Worm (Caenorhabditis elegans) whole organism, late embryonic: Measurements from ENCODE around the gene F21C10.13.

Experiments used
- C08G9.2 ChIP-seq: sonication (generic microtip); optimal IDR thresholded peaks from 2 replicates; lab custom pipeline; 2016; ENCODE audit warnings: mild to moderate bottlenecking, missing genetic modification characterization, moderate library complexity, missing compliant biosample characterization
- C38D4.7 ChIP-seq: fragments of 200-800 bp; sonication (Bioruptor generic); optimal IDR thresholded peaks from 2 replicates; lab custom pipeline; 2018; ENCODE audit warnings: mild to moderate bottlenecking, missing genetic modification characterization, moderate library complexity, missing compliant biosample characterization
- F13H6.1 ChIP-seq: sonication (generic microtip); optimal IDR thresholded peaks from 2 replicates; lab custom pipeline; 2016; ENCODE audit warnings: missing genetic modification characterization, missing compliant biosample characterization
- Y22D7AL.16 ChIP-seq: sonication (generic microtip); optimal IDR thresholded peaks from 2 replicates; lab custom pipeline; 2016; ENCODE audit warnings: missing genetic modification characterization, missing compliant biosample characterization
- ceh-14 ChIP-seq: sonication (generic microtip); optimal IDR thresholded peaks from 2 replicates; lab custom pipeline; 2016; ENCODE audit warnings: missing genotype, missing genetic modification characterization, missing compliant biosample characterization
- ceh-18 ChIP-seq: sonication (generic microtip); optimal IDR thresholded peaks from 2 replicates; lab custom pipeline; 2016; ENCODE audit warnings: missing genetic modification characterization, missing compliant biosample characterization
- ceh-19 ChIP-seq: fragments of 200-800 bp; sonication (Bioruptor generic); optimal IDR thresholded peaks from 2 replicates; lab custom pipeline; 2018; ENCODE audit warnings: mild to moderate bottlenecking, missing genetic modification characterization, missing compliant biosample characterization
- ceh-24 ChIP-seq: sonication (generic microtip); optimal IDR thresholded peaks from 2 replicates; lab custom pipeline; 2016; ENCODE audit warnings: mild to moderate bottlenecking, missing genetic modification characterization, missing compliant biosample characterization
- ceh-30 ChIP-seq: fragments of 150-350 bp; optimal IDR thresholded peaks from 2 replicates; lab custom pipeline; 2014; ENCODE audit warnings: missing biosample characterization, missing genetic modification characterization
- ceh-31 ChIP-seq: sonication (generic microtip); optimal IDR thresholded peaks from 2 replicates; lab custom pipeline; 2016; ENCODE audit warnings: missing genetic modification characterization, missing compliant biosample characterization
- ceh-34 ChIP-seq: sonication (generic microtip); optimal IDR thresholded peaks from 2 replicates; lab custom pipeline; 2016; ENCODE audit warnings: mild to moderate bottlenecking, missing genetic modification characterization, missing compliant biosample characterization
- ceh-6 ChIP-seq: fragments of 200-800 bp; sonication (Bioruptor generic); optimal IDR thresholded peaks from 2 replicates; lab custom pipeline; 2018; ENCODE audit warnings: mild to moderate bottlenecking, missing genetic modification characterization, missing compliant biosample characterization
- che-1 ChIP-seq: sonication (generic microtip); optimal IDR thresholded peaks from 2 replicates; lab custom pipeline; 2016; ENCODE audit warnings: mild to moderate bottlenecking, missing genetic modification characterization, missing compliant biosample characterization
- elt-2 ChIP-seq: sonication (generic microtip); optimal IDR thresholded peaks from 2 replicates; lab custom pipeline; 2016; ENCODE audit warnings: missing genetic modification reagents, missing genetic modification characterization, missing compliant biosample characterization
- ets-4 ChIP-seq: sonication (generic microtip); optimal IDR thresholded peaks from 2 replicates; lab custom pipeline; 2016; ENCODE audit warnings: missing genetic modification characterization, missing compliant biosample characterization
- fkh-6 ChIP-seq: sonication (generic microtip); optimal IDR thresholded peaks from 2 replicates; lab custom pipeline; 2016; ENCODE audit warnings: missing genetic modification characterization, missing compliant biosample characterization
- hlh-15 ChIP-seq: sonication (generic microtip); optimal IDR thresholded peaks from 2 replicates; lab custom pipeline; 2016; ENCODE audit warnings: missing genetic modification characterization, missing compliant biosample characterization
- hlh-6 ChIP-seq: sonication (generic microtip); optimal IDR thresholded peaks from 2 replicates; lab custom pipeline; 2016; ENCODE audit warnings: missing genotype, missing genetic modification characterization, missing compliant biosample characterization
- hlh-8 ChIP-seq: sonication (generic microtip); optimal IDR thresholded peaks from 2 replicates; lab custom pipeline; 2016; ENCODE audit warnings: missing genotype, missing genetic modification characterization, missing compliant biosample characterization
- lin-11 ChIP-seq: fragments of 200-800 bp; sonication (Bioruptor generic); optimal IDR thresholded peaks from 2 replicates; lab custom pipeline; 2018; ENCODE audit warnings: mild to moderate bottlenecking, missing genetic modification characterization, missing compliant biosample characterization
- nhr-11 ChIP-seq: fragments of 150-350 bp; optimal IDR thresholded peaks from 2 replicates; lab custom pipeline; 2014; ENCODE audit warnings: missing biosample characterization, missing genetic modification characterization
- nhr-232 ChIP-seq: sonication (generic microtip); optimal IDR thresholded peaks from 2 replicates; lab custom pipeline; 2016; ENCODE audit warnings: missing genetic modification characterization, missing compliant biosample characterization
- npax-4 ChIP-seq: sonication (generic microtip); optimal IDR thresholded peaks from 2 replicates; lab custom pipeline; 2016; ENCODE audit warnings: missing genetic modification characterization, missing compliant biosample characterization
- odd-2 ChIP-seq: sonication (generic microtip); optimal IDR thresholded peaks from 2 replicates; lab custom pipeline; 2017; ENCODE audit warnings: antibody characterized with exemption, mild to moderate bottlenecking, missing genetic modification characterization, missing compliant biosample characterization
- pax-1 ChIP-seq: fragments of 150-350 bp; optimal IDR thresholded peaks from 2 replicates; lab custom pipeline; 2014; ENCODE audit warnings: missing biosample characterization, missing genetic modification characterization
- pha-4 ChIP-seq: fragments of 150-350 bp; optimal IDR thresholded peaks from 2 replicates; lab custom pipeline; 2018; ENCODE audit warnings: missing biosample characterization, missing genetic modification reagents, missing genetic modification characterization
- pqm-1 ChIP-seq: sonication (generic microtip); optimal IDR thresholded peaks from 2 replicates; lab custom pipeline; 2016; ENCODE audit warnings: missing genetic modification characterization, missing compliant biosample characterization
- ref-2 ChIP-seq: sonication (generic microtip); optimal IDR thresholded peaks from 2 replicates; lab custom pipeline; 2016; ENCODE audit warnings: missing genetic modification characterization, missing compliant biosample characterization
- sdc-2 ChIP-seq: sonication (generic microtip); optimal IDR thresholded peaks from 2 replicates; lab custom pipeline; 2016; ENCODE audit warnings: missing genotype, missing genetic modification characterization, missing compliant biosample characterization
- sox-2 ChIP-seq: fragments of 200-800 bp; sonication (Bioruptor generic); IDR thresholded peaks from 2 replicates; pipeline ENCODE4 v1.3.6; 2022; ENCODE audit warnings: missing genetic modification reagents, missing genetic modification characterization, missing compliant biosample characterization
- sox-4 ChIP-seq: sonication (generic microtip); optimal IDR thresholded peaks from 2 replicates; lab custom pipeline; 2017; ENCODE audit warnings: mild to moderate bottlenecking, missing genetic modification characterization, inconsistent platforms, missing compliant biosample characterization
- syd-9 ChIP-seq: sonication (generic microtip); optimal IDR thresholded peaks from 2 replicates; lab custom pipeline; 2016; ENCODE audit warnings: mild to moderate bottlenecking, missing genetic modification characterization, moderate library complexity, missing compliant biosample characterization
- ttx-3 ChIP-seq: sonication (generic microtip); optimal IDR thresholded peaks from 2 replicates; lab custom pipeline; 2016; ENCODE audit warnings: missing genetic modification reagents, missing genetic modification characterization, missing compliant biosample characterization
- unc-55 ChIP-seq: sonication (generic microtip); optimal IDR thresholded peaks from 2 replicates; lab custom pipeline; 2017; ENCODE audit warnings: missing biosample characterization, missing genetic modification reagents, missing genetic modification characterization

Gene F21C10.13

DNA sequence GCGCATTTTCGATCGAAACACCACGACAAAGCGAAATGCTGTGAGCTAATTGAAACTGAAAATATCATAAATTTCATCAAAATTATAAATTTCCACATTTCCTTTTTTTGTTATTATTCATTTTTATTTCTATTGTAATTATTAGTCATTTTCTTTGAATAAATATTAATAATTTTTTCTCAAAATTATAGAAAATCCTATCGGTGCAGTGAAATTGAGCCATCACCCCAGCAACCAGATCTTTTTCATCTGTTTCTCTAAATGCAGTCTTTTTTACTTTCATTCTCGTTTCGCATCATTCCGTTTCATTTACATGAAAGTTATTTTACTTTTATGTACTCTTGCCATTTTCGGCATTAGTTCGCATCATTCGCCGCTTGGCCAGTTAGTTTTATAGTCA lies at the start of gene F21C10.13:
Gene F21C10.13, plus strand, starts transcription at position 301 of the 400 bp plus-strand sequence.
- TF ChIP-seq C38D4.7: no peak
- no peak for TF ChIP-seq ceh-31
- TF ChIP-seq ceh-6 (GFP tag; lab: Kevin White, UChicago): no peak
- TF ChIP-seq elt-2: no peak
- no peak for TF ChIP-seq nhr-11 (tag; lab: Kevin White, UChicago)
- no peak for TF ChIP-seq F13H6.1
- no peak for TF ChIP-seq hlh-8 (tag; lab: Kevin White, UChicago)
- TF ChIP-seq pax-1 (tag; lab: Kevin White, UChicago): no peak
- no peak for TF ChIP-seq ceh-30 (tag; lab: Kevin White, UChicago)
- TF ChIP-seq sdc-2: no peak
- TF ChIP-seq npax-4 (tag; lab: Kevin White, UChicago): no peak
- TF ChIP-seq Y22D7AL.16 (tag; lab: Kevin White, UChicago): no peak
- no peak for TF ChIP-seq fkh-6 (tag; lab: Kevin White, UChicago)
- TF ChIP-seq ttx-3 (tag; lab: Kevin White, UChicago): no peak
- TF ChIP-seq ceh-34 (tag; lab: Kevin White, UChicago): no peak
- TF ChIP-seq, all 69 proteins: peak for 0

DNA sequence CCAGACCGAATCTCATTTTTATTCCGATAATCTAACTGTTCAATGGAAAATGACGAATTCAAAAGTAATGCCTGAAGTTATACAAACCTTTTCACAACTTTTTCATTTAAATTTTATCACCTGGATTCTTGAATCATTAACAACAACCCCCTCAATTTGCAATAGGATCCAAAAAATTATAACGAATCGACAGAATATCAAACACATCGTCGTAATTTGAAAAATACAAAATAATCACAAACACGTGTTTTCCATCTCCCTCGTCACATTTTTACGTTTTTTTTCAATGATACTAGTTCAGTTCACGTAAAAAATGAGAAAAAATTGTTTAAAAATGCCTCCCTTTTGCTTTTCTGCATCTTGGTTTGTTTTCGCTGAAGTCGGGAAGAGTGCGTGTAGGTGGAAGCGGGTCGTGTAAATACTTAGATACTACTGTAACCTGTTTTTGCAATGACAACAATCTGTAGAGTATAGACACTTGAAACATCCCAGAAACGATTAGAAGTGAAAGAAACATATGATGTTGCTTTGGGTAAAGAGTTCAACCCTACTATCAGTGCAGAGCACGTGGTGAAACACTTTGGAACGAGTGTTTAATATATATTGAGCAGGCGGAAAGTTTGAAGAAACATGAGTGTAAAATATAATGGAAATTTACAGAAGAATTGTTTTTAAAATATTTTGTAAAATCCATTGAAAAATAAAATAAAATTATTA lies 48.6 kb upstream of the F21C10.13 start, which contains the start of gene oac-50:
Gene oac-50, minus strand, starts transcription at position 219 of the 717 bp plus-strand sequence.
- TF ChIP-seq C08G9.2 (tag; lab: Kevin White, UChicago) (no peak), ceh-14 (tag; lab: Kevin White, UChicago) (no peak), hlh-15 (tag; lab: Kevin White, UChicago) (no peak), Y22D7AL.16 (tag; lab: Kevin White, UChicago) (no peak), ceh-19 (GFP tag; lab: Kevin White, UChicago) (no peak), ceh-18 (no peak), sox-4 (tag; lab: Kevin White, UChicago) (no peak)
- TF ChIP-seq, all 69 proteins: peak for 0

ce11 chrV:9074360-9074834 lies 47.7 kb upstream of the F21C10.13 start:
- TF ChIP-seq lin-11 (tag; lab: Kevin White, UChicago): no peak
- no peak for TF ChIP-seq pha-4
- no peak for TF ChIP-seq syd-9 (tag; lab: Kevin White, UChicago)
- no peak for TF ChIP-seq ttx-3 (tag; lab: Kevin White, UChicago)
- TF ChIP-seq elt-2: no peak

DNA sequence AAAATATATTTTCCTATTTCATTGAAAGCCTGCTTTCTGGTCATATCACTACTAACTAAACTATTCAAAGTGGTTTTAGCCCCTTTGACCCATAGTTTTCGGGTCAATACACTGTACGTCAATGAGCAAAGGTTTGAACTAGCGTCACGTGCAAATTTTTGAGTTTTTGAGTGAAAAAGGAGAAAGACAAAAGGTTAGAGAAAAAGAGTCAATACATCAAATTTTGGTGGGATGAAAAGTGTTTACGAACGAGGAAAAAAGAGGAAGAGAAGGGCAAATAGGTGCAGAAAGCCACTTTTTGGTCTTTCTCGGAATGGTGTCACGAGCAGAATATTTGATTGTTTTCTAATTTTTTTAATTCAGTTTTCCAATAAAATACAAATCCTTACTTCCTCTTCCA lies 46.3 kb upstream of the F21C10.13 start:
- TF ChIP-seq ref-2 (tag; lab: Kevin White, UChicago): no peak
- TF ChIP-seq, all 69 proteins: peak for 0

DNA sequence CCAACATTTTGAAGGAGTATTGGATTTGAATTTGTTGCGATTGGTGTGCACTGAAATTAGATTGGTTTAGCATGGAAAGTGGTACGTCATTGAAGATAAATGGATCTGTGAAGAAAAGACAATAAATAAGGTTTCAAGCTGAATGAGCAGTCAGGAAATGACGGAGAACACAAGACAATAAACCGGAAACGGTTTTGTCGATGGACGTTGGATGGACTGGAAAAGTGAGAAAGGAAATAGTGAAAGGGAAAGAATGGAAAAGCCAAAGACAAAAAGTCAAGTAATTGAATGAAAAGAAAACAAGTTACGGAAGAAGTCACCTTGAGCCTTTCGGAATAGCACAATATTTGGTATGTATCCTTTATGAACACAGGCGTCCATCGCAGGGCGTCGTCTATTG lies 45.8 kb upstream of the F21C10.13 start, which contains the start of gene T27E4.7:
Gene T27E4.7, minus strand, starts transcription at position 50 of the 400 bp plus-strand sequence.
- TF ChIP-seq ceh-24 (tag; lab: Kevin White, UChicago): no peak
- TF ChIP-seq unc-55: no peak
- no peak for TF ChIP-seq ceh-18
- no peak for TF ChIP-seq che-1 (tag; lab: Kevin White, UChicago)
- no peak for TF ChIP-seq sox-2 (GFP tag; lab: Robert Waterston, UW)
- no peak for TF ChIP-seq pqm-1 (tag; lab: Kevin White, UChicago)
- TF ChIP-seq odd-2 (tag; lab: Kevin White, UChicago): no peak
- no peak for TF ChIP-seq nhr-232 (tag; lab: Kevin White, UChicago)
- TF ChIP-seq ets-4: no peak
- no peak for TF ChIP-seq hlh-6 (tag; lab: Kevin White, UChicago)
- TF ChIP-seq ttx-3 (tag; lab: Kevin White, UChicago): no peak
